Fruit fly (Drosophila melanogaster): Measurements from ENCODE around the gene P5cr.

The P5cr gene

dm6 chr3R:18997388-18998287, 31.1 kb upstream of the P5cr start (continued):
- TF ChIP-seq ewg (GFP tag; optimal IDR thresholded peaks at IDR 0.05): peak; percentile 80
- peak; percentile 39 for TF ChIP-seq MESR4 (GFP tag; optimal IDR thresholded peaks at IDR 0.05)
- TF ChIP-seq cad (GFP tag; optimal IDR thresholded peaks at IDR 0.05): no peak
- TF ChIP-seq CG18262 (tag; optimal IDR thresholded peaks at IDR 0.05): peak; percentile 53
- peak; percentile 85 for TF ChIP-seq CG8089 (GFP tag; optimal IDR thresholded peaks at IDR 0.05)
- TF ChIP-seq so (GFP tag; IDR thresholded peaks at IDR 0.05): peak; percentile 84
- TF ChIP-seq YL-1 (GFP tag; optimal IDR thresholded peaks at IDR 0.05): peak; percentile 92
- TF ChIP-seq CG5953 (GFP tag; IDR thresholded peaks at IDR 0.05): peak; percentile 82
- no peak for TF ChIP-seq CG32772 (GFP tag; IDR thresholded peaks at IDR 0.05)
- TF ChIP-seq CG2712 (tag; optimal IDR thresholded peaks at IDR 0.05): peak; percentile 39
- no peak for TF ChIP-seq CG16779 (GFP tag; IDR thresholded peaks at IDR 0.05)
- peak; percentile 49; the same call in 1 of the 2 replicates for TF ChIP-seq Atf6 (GFP tag; IDR thresholded peaks at IDR 0.05)
- TF ChIP-seq dmrt11E (tag; optimal IDR thresholded peaks at IDR 0.05): peak; percentile 90
- TF ChIP-seq CG14860 (GFP tag; IDR thresholded peaks at IDR 0.05; ENCODE audit: partially characterized antibody): no peak
- TF ChIP-seq CG5245 (GFP tag; optimal IDR thresholded peaks at IDR 0.05): no peak
- peak; percentile 20; the same call in 1 of the 2 replicates for TF ChIP-seq wor (GFP tag; IDR thresholded peaks at IDR 0.05)
- no peak for TF ChIP-seq Six4 (GFP tag; optimal IDR thresholded peaks at IDR 0.05)
- TF ChIP-seq nerfin-2 (GFP tag; IDR thresholded peaks at IDR 0.05; ENCODE audit: partially characterized antibody): no peak
- no peak for TF ChIP-seq Jarid2 (GFP tag; optimal IDR thresholded peaks at IDR 0.05)
- no peak for TF ChIP-seq gfzf (GFP tag; optimal IDR thresholded peaks at IDR 0.05)
- TF ChIP-seq CG1233 (GFP tag; optimal IDR thresholded peaks at IDR 0.05): peak; percentile 73
- peak; percentile 26 for TF ChIP-seq maf-S (GFP tag; optimal IDR thresholded peaks at IDR 0.05)
- TF ChIP-seq CG5180 (GFP tag; optimal IDR thresholded peaks at IDR 0.05): peak; percentile 68
- no peak for TF ChIP-seq CG8290 (GFP tag; optimal IDR thresholded peaks at IDR 0.05)
- TF ChIP-seq CG8290 (tag; optimal IDR thresholded peaks at IDR 0.05): peak; percentile 64 to 97
- TF ChIP-seq CG18476 (GFP tag; optimal IDR thresholded peaks at IDR 0.05): no peak
- no peak for TF ChIP-seq CG8478 (optimal IDR thresholded peaks at IDR 0.05)
- TF ChIP-seq Nf-YC (tag; optimal IDR thresholded peaks at IDR 0.05): no peak
- no peak for TF ChIP-seq CG6654 (GFP tag; optimal IDR thresholded peaks at IDR 0.05)
- no peak for TF ChIP-seq CG11695 (GFP tag; IDR thresholded peaks at IDR 0.05)
- TF ChIP-seq shn (GFP tag; optimal IDR thresholded peaks at IDR 0.05): peak; percentile 42
- TF ChIP-seq dm (GFP tag; optimal IDR thresholded peaks at IDR 0.05): no peak
- no peak for TF ChIP-seq CG4820 (GFP tag; optimal IDR thresholded peaks at IDR 0.05)
- peak; percentile 37; the same call in 1 of the 3 replicates for TF ChIP-seq sr (GFP tag; IDR thresholded peaks at IDR 0.05)
- no peak for TF ChIP-seq CG6854 (GFP tag; optimal IDR thresholded peaks at IDR 0.05)
- no peak for TF ChIP-seq rib (GFP tag; IDR thresholded peaks at IDR 0.05)
- no peak for TF ChIP-seq CG7357 (GFP tag; IDR thresholded peaks at IDR 0.05)
- no peak for TF ChIP-seq tin (GFP tag; optimal IDR thresholded peaks at IDR 0.05)
- peak; percentile 73 for TF ChIP-seq Bdp1 (GFP tag; optimal IDR thresholded peaks at IDR 0.05)
- no peak for TF ChIP-seq lbe (GFP tag; optimal IDR thresholded peaks at IDR 0.05)
- TF ChIP-seq CG12155 (GFP tag; optimal IDR thresholded peaks at IDR 0.05): no peak
- no peak for TF ChIP-seq ase (GFP tag; IDR thresholded peaks at IDR 0.05)
- no peak for TF ChIP-seq vfl (GFP tag; optimal IDR thresholded peaks at IDR 0.05)
- peak; percentile 10 for TF ChIP-seq CG1647 (GFP tag; optimal IDR thresholded peaks at IDR 0.05)
- no peak for TF ChIP-seq gt (GFP tag; IDR thresholded peaks at IDR 0.05)
- TF ChIP-seq cg (GFP tag; optimal IDR thresholded peaks at IDR 0.05): no peak
- TF ChIP-seq CG12104 (GFP tag; optimal IDR thresholded peaks at IDR 0.05): peak; percentile 39
- peak; percentile 64 for TF ChIP-seq zfh1 (GFP tag; IDR thresholded peaks at IDR 0.05)
- no peak for TF ChIP-seq Dfd (GFP tag; optimal IDR thresholded peaks at IDR 0.05)
- peak; percentile 78 for TF ChIP-seq unpg (GFP tag; optimal IDR thresholded peaks at IDR 0.05)
- TF ChIP-seq Spps (tag; optimal IDR thresholded peaks at IDR 0.05): peak; percentile 57
